Worm (Caenorhabditis elegans) whole organism, young adult: ENCODE results near the gene Y116F11B.17.
"Not testable (repeated sequence)": the region's sequence is repeated elsewhere in the genome, so short reads cannot be mapped to it uniquely, and the experiment has no call there.

ENCODE experiments used
- B0035.1 ChIP-seq: sonication (generic microtip); optimal IDR thresholded peaks from 2 replicates; lab custom pipeline; 2016; ENCODE audit warnings: missing genetic modification characterization, mild to moderate bottlenecking, missing compliant biosample characterization, missing genotype, missing genetic modification reagents
- D2030.7 ChIP-seq: fragments of 200-800 bp; sonication (Bioruptor generic); IDR thresholded peaks from 2 replicates; pipeline ENCODE4 v1.3.6; 2022; ENCODE audit warnings: missing genetic modification reagents, missing genetic modification characterization, missing compliant biosample characterization
- F23B12.7 ChIP-seq: sonication (generic microtip); optimal IDR thresholded peaks from 2 replicates; lab custom pipeline; 2017; ENCODE audit warnings: missing genetic modification characterization, mild to moderate bottlenecking, missing compliant biosample characterization, antibody characterized with exemption, moderate library complexity; ENCODE audit not compliant: insufficient read depth
- F33H1.4 ChIP-seq: fragments of 200-800 bp; sonication (Bioruptor generic); IDR thresholded peaks from 2 replicates; pipeline ENCODE4 v1.3.6; 2022; ENCODE audit warnings: missing genetic modification reagents, missing genetic modification characterization, missing compliant biosample characterization
- F52B5.7 ChIP-seq: sonication (generic microtip); optimal IDR thresholded peaks from 2 replicates; lab custom pipeline; 2016; ENCODE audit warnings: mild to moderate bottlenecking, missing genetic modification characterization, missing compliant biosample characterization
- F57A8.1 ChIP-seq: fragments of 200-800 bp; sonication (Bioruptor generic); optimal IDR thresholded peaks from 2 replicates; lab custom pipeline; 2018; ENCODE audit warnings: mild to moderate bottlenecking, missing genetic modification characterization, moderate library complexity, missing compliant biosample characterization
- K12H6.12 ChIP-seq: fragments of 200-800 bp; sonication (Bioruptor generic); optimal IDR thresholded peaks from 2 replicates; lab custom pipeline; 2018; ENCODE audit warnings: mild to moderate bottlenecking, missing genetic modification characterization, missing compliant biosample characterization
- Y53F4B.3 ChIP-seq: fragments of 200-800 bp; sonication (Bioruptor generic); IDR thresholded peaks from 2 replicates; pipeline ENCODE4 v1.3.6; 2022; ENCODE audit warnings: missing genetic modification reagents, missing genetic modification characterization, missing compliant biosample characterization
- attf-5 ChIP-seq: fragments of 200-800 bp; sonication (Bioruptor generic); optimal IDR thresholded peaks from 2 replicates; lab custom pipeline; 2018; ENCODE audit warnings: mild to moderate bottlenecking, missing genetic modification characterization, missing compliant biosample characterization
- cebp-2 ChIP-seq: fragments of 200-800 bp; sonication (Bioruptor generic); IDR thresholded peaks from 2 replicates; pipeline ENCODE4 v1.3.6; 2022; ENCODE audit warnings: missing genetic modification characterization, missing compliant biosample characterization
- die-1 ChIP-seq: sonication (generic microtip); optimal IDR thresholded peaks from 2 replicates; lab custom pipeline; 2016; ENCODE audit warnings: missing genotype, mild to moderate bottlenecking, missing genetic modification characterization, missing compliant biosample characterization
- dox-1 ChIP-seq: fragments of 200-800 bp; sonication (Bioruptor generic); IDR thresholded peaks from 2 replicates; pipeline ENCODE4 v1.3.6; 2022; ENCODE audit warnings: missing genetic modification reagents, missing genetic modification characterization, missing compliant biosample characterization
- dpff-1 ChIP-seq: sonication (generic microtip); optimal IDR thresholded peaks from 2 replicates; lab custom pipeline; 2017; ENCODE audit warnings: mild to moderate bottlenecking, missing genetic modification characterization, missing compliant biosample characterization
- egl-44 ChIP-seq: fragments of 200-800 bp; sonication (Bioruptor generic); IDR thresholded peaks from 2 replicates; pipeline ENCODE4 v1.3.6; 2022; ENCODE audit warnings: missing genetic modification reagents, missing genetic modification characterization, missing compliant biosample characterization
- ekl-4 ChIP-seq: fragments of 200-800 bp; sonication (Bioruptor generic); IDR thresholded peaks from 2 replicates; pipeline ENCODE4 v1.3.6; 2022; ENCODE audit warnings: missing genetic modification reagents, missing genetic modification characterization, missing compliant biosample characterization
- hmg-1.2 ChIP-seq: fragments of 200-800 bp; sonication (Bioruptor generic); IDR thresholded peaks from 2 replicates; pipeline ENCODE4 v1.3.6; 2022; ENCODE audit warnings: missing genetic modification reagents, missing genetic modification characterization, missing compliant biosample characterization
- hrde-1 ChIP-seq: sonication (generic microtip); optimal IDR thresholded peaks from 2 replicates; lab custom pipeline; 2016; ENCODE audit warnings: missing genetic modification characterization, mild to moderate bottlenecking, missing compliant biosample characterization, moderate library complexity, missing genotype, missing genetic modification reagents, borderline replicate concordance
- lag-1 ChIP-seq: fragments of 200-800 bp; sonication (Bioruptor generic); IDR thresholded peaks from 2 replicates; pipeline ENCODE4 v1.3.6; 2022; ENCODE audit warnings: missing genetic modification reagents, missing genetic modification characterization, missing compliant biosample characterization
- let-607 ChIP-seq, 2 experiments: fragments of 200-800 bp in 1 of 2; sonication (Bioruptor generic) in 1 of 2; sonication (generic microtip) in 1 of 2; optimal IDR thresholded peaks; 2 replicates each; lab custom pipeline; 2016 to 2018; ENCODE audit warnings: mild to moderate bottlenecking in 2 of 2, missing compliant biosample characterization in 2 of 2, missing genetic modification characterization in 2 of 2, moderate library complexity in 2 of 2, missing genotype in 1 of 2
- lir-1 ChIP-seq: fragments of 200-800 bp; sonication (Bioruptor generic); conservative IDR thresholded peaks from 2 replicates; pipeline ENCODE4 v1.3.6; 2022; ENCODE audit warnings: missing genetic modification reagents, missing genetic modification characterization, missing compliant biosample characterization
- lsl-1 ChIP-seq: fragments of 200-800 bp; sonication (Bioruptor generic); optimal IDR thresholded peaks from 2 replicates; lab custom pipeline; 2018; ENCODE audit warnings: mild to moderate bottlenecking, missing genetic modification characterization, moderate library complexity, missing compliant biosample characterization
- lsy-27 ChIP-seq: sonication (generic microtip); optimal IDR thresholded peaks from 2 replicates; lab custom pipeline; 2017; ENCODE audit warnings: missing genetic modification characterization, mild to moderate bottlenecking, missing compliant biosample characterization, antibody characterized with exemption, missing genotype, borderline replicate concordance; ENCODE audit not compliant: insufficient read depth
- madf-10 ChIP-seq: sonication (generic microtip); optimal IDR thresholded peaks from 2 replicates; lab custom pipeline; 2016; ENCODE audit warnings: mild to moderate bottlenecking, missing genetic modification characterization, missing compliant biosample characterization
- madf-3 ChIP-seq: fragments of 200-800 bp; sonication (Bioruptor generic); IDR thresholded peaks from 2 replicates; pipeline ENCODE4 v1.3.6; 2022; ENCODE audit warnings: missing genetic modification reagents, missing genetic modification characterization, missing compliant biosample characterization
- madf-6 ChIP-seq: fragments of 200-800 bp; sonication (Bioruptor generic); IDR thresholded peaks from 2 replicates; pipeline ENCODE4 v1.3.6; 2022; ENCODE audit warnings: missing genetic modification reagents, missing genetic modification characterization, missing compliant biosample characterization
- nfyb-1 ChIP-seq: fragments of 200-800 bp; sonication (Bioruptor generic); IDR thresholded peaks from 2 replicates; pipeline ENCODE4 v1.3.6; 2022; ENCODE audit warnings: missing genetic modification reagents, missing genetic modification characterization, missing compliant biosample characterization
- rcor-1 ChIP-seq: fragments of 200-800 bp; sonication (Bioruptor generic); IDR thresholded peaks from 2 replicates; pipeline ENCODE4 v1.3.6; 2022; ENCODE audit warnings: missing genetic modification reagents, missing genetic modification characterization, missing compliant biosample characterization
- rpc-1 ChIP-seq, 2 experiments: fragments of 150-350 bp in 1 of 2; sonication (generic microtip) in 1 of 2; optimal IDR thresholded peaks; 2 replicates each; lab custom pipeline; 2014 to 2018; ENCODE audit warnings: missing biosample characterization in 1 of 2, missing genetic modification characterization in 1 of 2, missing genetic modification reagents in 1 of 2, missing genotype in 1 of 2
- sea-2 ChIP-seq: fragments of 200-800 bp; sonication (Bioruptor generic); IDR thresholded peaks from 2 replicates; pipeline ENCODE4 v1.3.6; 2022; ENCODE audit warnings: missing genetic modification characterization, missing compliant biosample characterization
- snpc-1.3 ChIP-seq: sonication (generic microtip); optimal IDR thresholded peaks from 2 replicates; lab custom pipeline; 2017; ENCODE audit warnings: missing genetic modification characterization, mild to moderate bottlenecking, missing compliant biosample characterization, antibody characterized with exemption, moderate library complexity, missing genotype, missing genetic modification reagents; ENCODE audit not compliant: insufficient read depth
- snpc-3.4 ChIP-seq: sonication (generic microtip); optimal IDR thresholded peaks from 2 replicates; lab custom pipeline; 2017; ENCODE audit warnings: missing genetic modification characterization, mild to moderate bottlenecking, missing compliant biosample characterization, antibody characterized with exemption, moderate library complexity, missing genotype, missing genetic modification reagents
- snpc-4 ChIP-seq, 5 experiments: fragments of 150-350 bp in 1 of 5; sonication (generic microtip) in 4 of 5; optimal IDR thresholded peaks; 2 replicates each; lab custom pipeline; 2014 to 2018; ENCODE audit warnings: missing genetic modification characterization in 5 of 5, missing biosample characterization in 3 of 5, antibody characterized with exemption in 2 of 5, mild to moderate bottlenecking in 2 of 5, missing compliant biosample characterization in 2 of 5, missing genotype in 2 of 5, moderate library complexity in 2 of 5, missing genetic modification reagents in 1 of 5
- unc-130 ChIP-seq: sonication (generic microtip); optimal IDR thresholded peaks from 2 replicates; lab custom pipeline; 2016; ENCODE audit warnings: missing genetic modification reagents, missing genetic modification characterization, missing compliant biosample characterization
- xnd-1 ChIP-seq: sonication (generic microtip); optimal IDR thresholded peaks from 2 replicates; lab custom pipeline; 2016; ENCODE audit warnings: missing genotype, missing genetic modification reagents, missing genetic modification characterization, missing compliant biosample characterization
- zim-3 ChIP-seq: sonication (generic microtip); optimal IDR thresholded peaks from 2 replicates; lab custom pipeline; 2017; ENCODE audit warnings: mild to moderate bottlenecking, missing genetic modification characterization, moderate library complexity, missing compliant biosample characterization
- ztf-22 ChIP-seq: fragments of 200-800 bp; sonication (Bioruptor generic); optimal IDR thresholded peaks from 2 replicates; lab custom pipeline; 2018; ENCODE audit warnings: mild to moderate bottlenecking, missing genetic modification characterization, moderate library complexity, missing compliant biosample characterization
- ztf-26 ChIP-seq: sonication (generic microtip); optimal IDR thresholded peaks from 2 replicates; lab custom pipeline; 2017; ENCODE audit warnings: missing genetic modification characterization, missing compliant biosample characterization

Y116F11B.17 gene

DNA sequence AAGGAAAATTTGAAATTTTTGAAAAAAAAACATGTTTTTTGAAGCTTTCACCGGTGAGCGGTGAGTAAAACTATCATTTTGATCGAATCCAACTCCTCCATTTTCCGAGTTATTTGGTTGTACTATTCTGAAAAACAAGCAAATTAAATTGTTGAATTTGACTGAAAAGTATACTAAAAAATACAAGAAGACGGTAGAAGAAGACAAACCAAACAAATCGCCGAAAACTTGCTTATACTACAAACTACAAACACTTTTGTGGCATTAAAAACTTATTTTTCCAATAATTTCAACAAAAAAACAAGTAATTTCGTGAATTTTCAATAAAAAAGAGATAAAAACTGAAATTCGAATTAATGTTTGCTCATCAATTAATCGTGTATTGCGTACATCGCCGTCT, 43.4 kb downstream of the Y116F11B.17 start, which contains the start of gene fbxa-194:
Gene fbxa-194 (minus strand): TSS at position 101 of the 400 bp plus-strand sequence.
- TF ChIP-seq F23B12.7 (tag; lab: Kevin White, UChicago) = no peak
- no peak for TF ChIP-seq snpc-1.3 (tag; lab: Kevin White, UChicago)
- no peak for TF ChIP-seq dox-1 (GFP tag; lab: Robert Waterston, UW)
- TF ChIP-seq F52B5.7 (tag; lab: Kevin White, UChicago) = no peak
- no peak for TF ChIP-seq nfyb-1 (GFP tag; lab: Robert Waterston, UW)
- no peak for TF ChIP-seq madf-3 (GFP tag; lab: Robert Waterston, UW)
- no peak for TF ChIP-seq K12H6.12 (tag; lab: Kevin White, UChicago)
- no peak for TF ChIP-seq B0035.1 (tag; lab: Kevin White, UChicago)
- no peak for TF ChIP-seq ztf-22 (GFP tag; lab: Kevin White, UChicago)
- no peak for TF ChIP-seq madf-6
- no peak for TF ChIP-seq zim-3 (tag; lab: Kevin White, UChicago)
- no peak for TF ChIP-seq D2030.7
- TF ChIP-seq rpc-1 (optimal IDR thresholded peaks at IDR 0.05; lab: Kevin White, UChicago) = no peak
- TF ChIP-seq rpc-1 (tag; optimal IDR thresholded peaks at IDR 0.05; lab: Kevin White, UChicago) = no peak
- TF ChIP-seq egl-44 = no peak

DNA sequence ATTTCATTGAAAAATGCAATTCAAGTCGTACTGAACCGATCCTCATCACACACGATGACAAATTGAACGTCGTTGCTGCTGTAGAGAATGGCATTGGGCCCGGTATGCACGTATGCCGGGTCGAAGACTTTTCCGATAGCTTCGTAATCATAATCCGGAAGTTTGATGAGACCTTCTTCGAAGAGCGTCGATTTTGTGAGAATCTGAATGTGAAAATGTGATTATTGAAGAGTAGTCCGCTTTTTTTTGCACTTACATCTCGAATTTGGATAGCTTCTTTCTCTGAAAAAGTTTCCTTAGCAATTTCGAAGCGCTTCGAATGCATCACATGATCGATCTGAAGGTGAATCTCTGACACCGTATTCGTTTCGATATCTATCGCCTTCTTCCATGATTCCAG, 44.8 kb downstream of the Y116F11B.17 start, which contains the start of gene fbxa-118:
Gene fbxa-118 (minus strand): TSS at position 101 of the 400 bp plus-strand sequence.
- no peak for TF ChIP-seq lag-1 (GFP tag; lab: Robert Waterston, UW)
- TF ChIP-seq F23B12.7 (tag; lab: Kevin White, UChicago) = no peak
- TF ChIP-seq dpff-1 = no peak
- TF ChIP-seq ztf-26 (tag; lab: Kevin White, UChicago) = no peak
- no peak for TF ChIP-seq madf-3 (GFP tag; lab: Robert Waterston, UW)
- TF ChIP-seq madf-10 = no peak
- no peak for TF ChIP-seq lir-1
- no peak for TF ChIP-seq Y53F4B.3 (GFP tag; lab: Robert Waterston, UW)
- no peak for TF ChIP-seq ekl-4 (GFP tag; lab: Robert Waterston, UW)
- no peak for TF ChIP-seq snpc-3.4
- TF ChIP-seq cebp-2 = no peak
- no peak for TF ChIP-seq let-607 (tag; optimal IDR thresholded peaks at IDR 0.05; lab: Kevin White, UChicago)

DNA sequence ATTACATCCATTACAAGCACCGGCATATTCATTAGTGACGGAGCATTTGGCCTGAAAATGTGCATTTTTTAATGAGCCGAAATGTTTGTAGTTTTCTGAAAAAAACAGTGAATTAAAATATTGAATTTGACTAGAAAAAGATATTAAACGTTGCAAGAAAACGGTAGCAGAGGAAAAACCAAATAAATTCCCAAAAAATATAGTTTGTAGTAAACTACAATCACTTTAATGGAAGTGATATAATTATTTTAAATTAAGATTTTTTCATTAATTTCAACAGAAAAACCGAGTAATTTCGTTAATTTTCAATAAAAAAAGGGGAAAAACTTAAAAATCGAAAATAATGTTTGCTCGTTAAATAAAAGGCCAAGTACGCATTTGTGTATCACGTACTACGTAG, 50.3 kb downstream of the Y116F11B.17 start, which contains the start of gene M162.15:
Gene M162.15 (minus strand): TSS at position 101 of the 400 bp plus-strand sequence.
- no peak for TF ChIP-seq die-1 (tag; lab: Kevin White, UChicago)
- TF ChIP-seq hrde-1 (tag; lab: Kevin White, UChicago) = no peak
- TF ChIP-seq let-607 (tag; optimal IDR thresholded peaks at IDR 0.05; lab: Kevin White, UChicago) = no peak
- no peak for TF ChIP-seq F57A8.1 (GFP tag; lab: Kevin White, UChicago)
- TF ChIP-seq lag-1 (GFP tag; lab: Robert Waterston, UW) = no peak
- no peak for TF ChIP-seq madf-10
- no peak for TF ChIP-seq lsy-27 (tag; lab: Kevin White, UChicago)
- TF ChIP-seq F33H1.4 (GFP tag; lab: Robert Waterston, UW) = no peak
- TF ChIP-seq rcor-1 (GFP tag; lab: Robert Waterston, UW) = no peak
- no peak for TF ChIP-seq attf-5 (GFP tag; lab: Kevin White, UChicago)
- no peak for TF ChIP-seq sea-2 (GFP tag; lab: Robert Waterston, UW)

DNA sequence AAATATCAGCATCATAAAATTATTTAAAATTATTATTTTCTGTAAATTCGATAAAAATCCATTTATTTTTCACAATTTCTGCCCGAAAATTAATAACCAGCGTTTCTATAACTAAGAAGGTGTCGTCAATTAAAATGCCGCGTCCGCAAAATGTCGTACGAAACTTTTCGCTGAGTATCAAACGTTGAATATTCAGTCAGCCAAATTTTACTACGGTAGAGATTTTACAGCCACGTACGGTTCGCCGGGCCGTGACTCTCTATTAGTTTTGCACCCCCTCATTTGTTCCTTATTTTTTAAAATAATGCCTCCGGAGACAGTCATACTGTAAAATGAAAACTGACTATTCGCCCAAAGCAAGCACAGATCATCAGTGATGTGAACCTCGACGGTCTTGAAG, 51.2 kb downstream of the Y116F11B.17 start:
- TF ChIP-seq hrde-1 (tag; lab: Kevin White, UChicago) (peak; percentile 2), madf-6 (peak; percentile 64), hmg-1.2 (GFP tag; lab: Robert Waterston, UW) (peak; percentile 65), D2030.7 (peak; percentile 32; the same call in 1 of the 2 replicates), unc-130 (GFP tag; lab: Kevin White, UChicago) (peak; percentile 60), lsl-1 (GFP tag; lab: Kevin White, UChicago) (peak; percentile 19), snpc-4 (tag; optimal IDR thresholded peaks at IDR 0.05; lab: Kevin White, UChicago) (peak in 1 of 4 experiments; percentile 56), xnd-1 (tag; lab: Kevin White, UChicago) (peak; percentile 86)
- not testable (repeated sequence) for TF ChIP-seq snpc-4 (GFP tag; optimal IDR thresholded peaks at IDR 0.05; lab: Kevin White, UChicago)
